Worm (Caenorhabditis elegans): ENCODE results near the gene let-19.
A peak's percentile ranks its signal among the peaks of the same experiment; 100 is the strongest.

Gene let-19

DNA sequence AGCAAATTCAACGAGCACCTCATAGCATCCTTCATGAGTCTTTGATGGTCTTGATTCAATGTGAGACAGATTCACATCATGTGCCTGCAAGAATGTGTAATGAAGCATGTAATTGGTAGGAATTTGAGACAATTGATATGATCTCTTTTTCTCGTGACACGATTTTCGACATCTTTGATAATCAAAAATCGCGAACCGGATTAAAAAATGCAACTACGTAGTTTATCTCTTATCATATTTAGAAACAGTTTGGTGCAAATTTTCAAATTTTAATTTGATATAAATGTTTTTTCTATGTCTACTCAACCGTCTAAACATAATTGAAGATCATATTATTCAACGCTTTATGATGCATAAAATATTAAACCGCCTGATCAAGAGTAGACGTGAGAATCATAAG lies 6.4 kb upstream of the let-19 start:
- TF ChIP-seq mab-5 (tag; optimal IDR thresholded peaks at IDR 0.05) = no peak
- peak; percentile 3 for TF ChIP-seq sma-9 (GFP tag; optimal IDR thresholded peaks at IDR 0.05)
- no peak for TF ChIP-seq sma-9 (tag; optimal IDR thresholded peaks at IDR 0.05)
- no peak for TF ChIP-seq nhr-23 (tag; optimal IDR thresholded peaks at IDR 0.05)
- TF ChIP-seq nhr-77 (tag; optimal IDR thresholded peaks at IDR 0.05) = no peak

DNA sequence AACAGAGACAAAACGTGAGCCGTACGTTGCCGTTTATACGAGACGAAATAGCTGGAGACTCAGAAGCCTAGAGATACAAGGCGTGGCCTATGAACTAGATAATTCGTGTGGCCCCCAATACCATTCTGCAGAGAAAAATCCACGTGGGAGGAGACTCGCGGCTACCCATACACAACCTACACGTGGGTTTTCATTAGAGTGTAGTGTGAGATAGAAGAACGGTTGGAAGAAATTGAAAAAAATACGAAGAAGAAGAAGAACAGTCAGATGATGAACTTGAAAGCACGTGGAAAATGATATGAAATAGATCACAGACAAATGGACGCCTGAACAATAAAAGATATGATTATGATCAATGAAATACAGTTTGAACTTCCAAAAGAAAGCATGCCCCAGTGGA lies 5.6 kb upstream of the let-19 start:
- no peak for TF ChIP-seq lin-11 (tag; optimal IDR thresholded peaks at IDR 0.05)
- no peak for TF ChIP-seq peb-1 (tag; optimal IDR thresholded peaks at IDR 0.05)
- no peak for TF ChIP-seq ceh-82 (tag; optimal IDR thresholded peaks at IDR 0.05)
- no peak for TF ChIP-seq egl-27 (tag; optimal IDR thresholded peaks at IDR 0.05)
- TF ChIP-seq sma-3 (GFP tag; optimal IDR thresholded peaks at IDR 0.05) = peak; percentile 90
- TF ChIP-seq sma-9 (GFP tag; optimal IDR thresholded peaks at IDR 0.05) = peak; percentile 96
- TF ChIP-seq sma-9 (tag; optimal IDR thresholded peaks at IDR 0.05) = no peak
- TF ChIP-seq nhr-129 (tag; optimal IDR thresholded peaks at IDR 0.05) = peak; percentile 2
- TF ChIP-seq lin-13 (GFP tag; optimal IDR thresholded peaks at IDR 0.05) = no peak
- peak; percentile 35 to 69 for TF ChIP-seq mdl-1 (tag; optimal IDR thresholded peaks at IDR 0.05)
- no peak for TF ChIP-seq elt-1 (tag; optimal IDR thresholded peaks at IDR 0.05)
- no peak for TF ChIP-seq lsy-2 (tag; optimal IDR thresholded peaks at IDR 0.05)
- no peak for TF ChIP-seq Y55F3AM.14 (GFP tag; optimal IDR thresholded peaks at IDR 0.05)
- peak; percentile 3 for TF ChIP-seq fos-1 (tag; optimal IDR thresholded peaks at IDR 0.05)
- TF ChIP-seq blmp-1 (tag; optimal IDR thresholded peaks at IDR 0.05; ENCODE audit: insufficient read depth) = peak; percentile 42
- no peak for TF ChIP-seq unc-62 (GFP tag; optimal IDR thresholded peaks at IDR 0.05)
- TF ChIP-seq unc-39 (tag; optimal IDR thresholded peaks at IDR 0.05) = no peak
- TF ChIP-seq ztf-4 (tag; optimal IDR thresholded peaks at IDR 0.05) = no peak
- peak; percentile 31 for TF ChIP-seq nhr-21 (tag; optimal IDR thresholded peaks at IDR 0.05)
- peak; percentile 70 for TF ChIP-seq nhr-25 (tag; optimal IDR thresholded peaks at IDR 0.05)
- TF ChIP-seq ztf-1 (GFP tag; conservative IDR thresholded peaks at IDR 0.05) = no peak
- no peak for TF ChIP-seq ZK546.5 (tag; optimal IDR thresholded peaks at IDR 0.05)
- TF ChIP-seq unc-55 (GFP tag; optimal IDR thresholded peaks at IDR 0.05) = no peak

DNA sequence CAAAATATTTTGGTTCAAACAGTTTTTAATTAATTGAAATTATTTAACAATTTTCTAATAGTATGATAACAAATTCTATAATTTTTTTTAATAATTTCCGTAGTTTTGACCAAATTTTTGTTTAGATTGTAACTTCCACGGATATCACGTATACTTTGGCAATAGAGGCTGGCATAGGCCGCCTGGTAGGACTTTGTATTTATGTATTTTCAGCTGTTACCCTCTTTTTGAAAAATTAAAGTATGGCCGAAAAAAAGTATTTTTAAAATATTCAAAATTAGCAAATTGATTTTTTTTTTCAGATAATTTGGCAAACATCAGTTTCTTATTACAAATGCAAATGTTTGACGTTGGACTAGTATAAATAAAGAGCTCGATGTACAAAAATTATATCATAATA lies 4.3 kb upstream of the let-19 start, which contains the start of the genes nsph-1.1 and K08F8.15:
Gene nsph-1.1 (plus strand): TSS at position 301 of the 400 bp plus-strand sequence.
Gene K08F8.15 (plus strand): TSS at position 335 of the 400 bp plus-strand sequence.
- TF ChIP-seq unc-39 (tag; optimal IDR thresholded peaks at IDR 0.05) (no peak), peb-1 (tag; optimal IDR thresholded peaks at IDR 0.05) (no peak), ceh-16 (tag; optimal IDR thresholded peaks at IDR 0.05) (no peak), ama-1 (optimal IDR thresholded peaks at IDR 0.05) (no peak), sma-9 (GFP tag; optimal IDR thresholded peaks at IDR 0.05) (no peak), sma-9 (tag; optimal IDR thresholded peaks at IDR 0.05) (no peak), ZK546.5 (tag; optimal IDR thresholded peaks at IDR 0.05) (no peak), mbf-1 (tag; optimal IDR thresholded peaks at IDR 0.05) (no peak)

DNA sequence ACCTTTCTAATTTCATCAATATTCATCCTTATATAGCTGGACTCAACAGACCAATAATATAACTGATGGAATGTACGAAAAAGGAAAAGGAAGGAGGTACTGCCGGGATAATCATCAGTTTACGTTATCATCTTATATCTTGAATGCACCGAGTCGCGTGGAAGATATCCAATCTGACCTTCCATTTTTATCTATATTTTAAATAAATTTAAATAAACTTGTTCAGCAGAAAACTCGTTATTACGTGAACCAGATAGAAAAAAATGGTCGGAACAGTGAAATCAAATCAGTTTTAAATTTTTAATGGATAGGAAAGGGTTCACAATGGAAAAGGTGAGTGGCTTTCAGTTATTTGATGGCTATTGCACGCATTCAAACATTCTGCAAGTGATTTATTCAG lies 3.9 kb upstream of the let-19 start, which contains the start of gene pah-1:
Gene pah-1 (minus strand): TSS at position 101 of the 400 bp plus-strand sequence.
- TF ChIP-seq nhr-25 (tag; optimal IDR thresholded peaks at IDR 0.05) (no peak), sem-4 (tag; optimal IDR thresholded peaks at IDR 0.05) (no peak), crh-2 (tag; optimal IDR thresholded peaks at IDR 0.05) (no peak), nhr-23 (tag; optimal IDR thresholded peaks at IDR 0.05) (no peak), nhr-129 (tag; optimal IDR thresholded peaks at IDR 0.05) (no peak), egl-27 (tag; optimal IDR thresholded peaks at IDR 0.05) (no peak), nhr-10 (tag; optimal IDR thresholded peaks at IDR 0.05) (no peak), nhr-12 (tag; optimal IDR thresholded peaks at IDR 0.05) (no peak), zag-1 (tag; optimal IDR thresholded peaks at IDR 0.05) (no peak), ceh-16 (tag; optimal IDR thresholded peaks at IDR 0.05) (no peak), C34F6.9 (tag; optimal IDR thresholded peaks at IDR 0.05) (no peak), R02D3.7 (tag; optimal IDR thresholded peaks at IDR 0.05) (no peak)

DNA sequence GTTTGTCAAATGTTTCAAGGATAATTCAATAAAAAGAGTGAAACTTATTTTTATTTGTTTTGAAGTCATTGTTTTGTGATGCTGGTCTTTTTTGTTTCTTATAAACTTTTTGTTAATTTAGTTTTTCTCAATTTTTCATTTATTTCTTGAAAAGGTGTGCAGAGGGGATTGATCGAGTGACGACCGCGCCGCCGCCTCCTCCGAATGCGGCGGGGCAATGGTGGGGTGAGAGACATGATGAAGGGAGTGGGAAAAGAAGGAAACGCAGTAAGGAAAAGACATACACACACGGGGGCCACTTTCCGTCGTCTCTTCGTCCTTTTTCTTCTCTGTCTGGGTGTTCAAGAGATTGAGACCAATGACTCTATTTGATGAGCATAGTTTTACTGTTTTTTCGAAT lies 1.4 kb upstream of the let-19 start:
- no peak for TF ChIP-seq lin-39 (tag; optimal IDR thresholded peaks at IDR 0.05)
- no peak for TF ChIP-seq ZK546.5 (tag; optimal IDR thresholded peaks at IDR 0.05)
- TF ChIP-seq lsy-2 (tag; optimal IDR thresholded peaks at IDR 0.05) = peak in 1 of 2 experiments; percentile 30
- TF ChIP-seq snpc-4 (tag; optimal IDR thresholded peaks at IDR 0.05) = no peak
- no peak for TF ChIP-seq skn-1 (tag; optimal IDR thresholded peaks at IDR 0.05)
- TF ChIP-seq nhr-11 (tag; optimal IDR thresholded peaks at IDR 0.05) = no peak
- no peak for TF ChIP-seq mdl-1 (tag; optimal IDR thresholded peaks at IDR 0.05)
- TF ChIP-seq alr-1 (tag; optimal IDR thresholded peaks at IDR 0.05) = no peak
- no peak for TF ChIP-seq nhr-10 (tag; optimal IDR thresholded peaks at IDR 0.05)
- no peak for TF ChIP-seq unc-62 (GFP tag; optimal IDR thresholded peaks at IDR 0.05)
- no peak for TF ChIP-seq aly-2 (tag; optimal IDR thresholded peaks at IDR 0.05)
- TF ChIP-seq C34F6.9 (tag; optimal IDR thresholded peaks at IDR 0.05) = no peak
- no peak for TF ChIP-seq ceh-16 (tag; optimal IDR thresholded peaks at IDR 0.05)
- no peak for TF ChIP-seq lin-13 (GFP tag; optimal IDR thresholded peaks at IDR 0.05)
- TF ChIP-seq fos-1 (tag; optimal IDR thresholded peaks at IDR 0.05) = peak; percentile 30
- TF ChIP-seq egl-27 (tag; optimal IDR thresholded peaks at IDR 0.05) = peak; percentile 20
- no peak for TF ChIP-seq sma-3 (GFP tag; optimal IDR thresholded peaks at IDR 0.05)
- no peak for TF ChIP-seq ztf-11 (tag; optimal IDR thresholded peaks at IDR 0.05)
- TF ChIP-seq sma-9 (GFP tag; optimal IDR thresholded peaks at IDR 0.05) = no peak
- no peak for TF ChIP-seq sma-9 (tag; optimal IDR thresholded peaks at IDR 0.05)
- peak; percentile 21 for TF ChIP-seq F13H6.1 (tag; optimal IDR thresholded peaks at IDR 0.05)
- TF ChIP-seq sem-4 (tag; optimal IDR thresholded peaks at IDR 0.05) = no peak
- TF ChIP-seq Y55F3AM.14 (GFP tag; optimal IDR thresholded peaks at IDR 0.05) = no peak
- TF ChIP-seq lin-11 (tag; optimal IDR thresholded peaks at IDR 0.05) = no peak
- TF ChIP-seq gmeb-1 (tag; optimal IDR thresholded peaks at IDR 0.05) = peak; percentile 13

Data from whole organism, L2 larva.